Worm (Caenorhabditis elegans) whole organism, young adult: ENCODE measurements around the gene F42A9.6.

Experiments
- ama-1 ChIP-seq, 3 experiments: fragments of 150-350 bp in 1 of 3; sonication (generic microtip) in 2 of 3; optimal IDR thresholded peaks; 2 replicates each; lab custom pipeline; 2014 to 2018; ENCODE audit warnings: missing biosample characterization in 2 of 3, missing genetic modification characterization in 2 of 3, missing genetic modification reagents in 2 of 3
- cebp-2 ChIP-seq: fragments of 200-800 bp; sonication (Bioruptor generic); IDR thresholded peaks from 2 replicates; pipeline ENCODE4 v1.3.6; 2022; ENCODE audit warnings: missing genetic modification characterization, missing compliant biosample characterization
- let-607 ChIP-seq, 2 experiments: fragments of 200-800 bp in 1 of 2; sonication (Bioruptor generic) in 1 of 2; sonication (generic microtip) in 1 of 2; optimal IDR thresholded peaks; 2 replicates each; lab custom pipeline; 2016 to 2018; ENCODE audit warnings: mild to moderate bottlenecking in 2 of 2, missing compliant biosample characterization in 2 of 2, missing genetic modification characterization in 2 of 2, moderate library complexity in 2 of 2, missing genotype in 1 of 2
- nfyb-1 ChIP-seq: fragments of 200-800 bp; sonication (Bioruptor generic); IDR thresholded peaks from 2 replicates; pipeline ENCODE4 v1.3.6; 2022; ENCODE audit warnings: missing genetic modification reagents, missing genetic modification characterization, missing compliant biosample characterization
- nhr-179 ChIP-seq: sonication (generic microtip); optimal IDR thresholded peaks from 2 replicates; lab custom pipeline; 2016; ENCODE audit warnings: mild to moderate bottlenecking, missing genetic modification characterization, missing compliant biosample characterization
- sdz-38 ChIP-seq: sonication (generic microtip); optimal IDR thresholded peaks from 2 replicates; lab custom pipeline; 2016; ENCODE audit warnings: missing genotype, missing genetic modification characterization, missing compliant biosample characterization
- unc-62 ChIP-seq: fragments of 150-350 bp; optimal IDR thresholded peaks from 2 replicates; lab custom pipeline; 2014; ENCODE audit warnings: missing biosample characterization, missing genetic modification reagents, missing genetic modification characterization

ce11 chrIV:8644432-8644831 lies 35.4 kb downstream of the F42A9.6 start, which contains the start of gene C49C8.3:
- TF ChIP-seq ama-1 (optimal IDR thresholded peaks at IDR 0.05; lab: Kevin White, UChicago) (no peak), ama-1 (GFP tag; optimal IDR thresholded peaks at IDR 0.05; lab: Kevin White, UChicago) (no peak), nhr-179 (tag; lab: Kevin White, UChicago) (no peak), let-607 (tag; optimal IDR thresholded peaks at IDR 0.05; lab: Kevin White, UChicago) (no peak), nfyb-1 (no peak), unc-62 (GFP tag; lab: Kevin White, UChicago) (no peak), cebp-2 (GFP tag; lab: Robert Waterston, UW) (no peak), sdz-38 (tag; lab: Kevin White, UChicago) (no peak)
